Worm (Caenorhabditis elegans) whole organism, L4/young adult: ENCODE data around the gene tba-7.

Experiments used
- W03F9.2 ChIP-seq: fragments of 150-350 bp; optimal IDR thresholded peaks from 2 replicates; lab custom pipeline; 2014; ENCODE audit warnings: missing biosample characterization, missing genetic modification characterization
- him-1 ChIP-seq: sonication (generic microtip); optimal IDR thresholded peaks from 2 replicates; lab custom pipeline; 2016; ENCODE audit warnings: missing genotype, missing genetic modification reagents, missing genetic modification characterization, missing compliant biosample characterization

DNA sequence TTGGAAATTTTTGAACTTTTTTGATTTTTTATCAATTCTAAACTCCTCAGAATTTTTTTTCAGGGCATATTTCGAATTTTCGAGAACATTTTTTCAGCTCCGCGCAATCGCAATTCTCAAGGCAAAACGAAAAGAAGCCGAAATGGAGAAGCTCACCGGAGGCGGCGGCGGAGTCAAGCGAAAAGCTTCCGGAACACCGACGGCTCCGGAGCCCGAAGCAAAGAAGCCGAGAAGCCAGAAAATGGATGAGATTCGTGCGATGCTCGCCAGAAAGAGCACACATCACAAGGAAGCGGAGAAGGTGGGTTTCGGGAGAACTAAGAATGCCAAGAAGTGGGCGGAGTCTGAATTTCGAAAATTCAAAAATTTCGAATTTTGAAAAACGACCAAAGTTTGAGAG lies 47.5 kb downstream of the tba-7 start:
- no peak for TF ChIP-seq W03F9.2 (tag; lab: Kevin White, UChicago)
- TF ChIP-seq him-1, result no peak
